Worm (Caenorhabditis elegans): ENCODE results near the gene gei-15.

The gei-15 gene

ce11 chrX:6808239-6808638 lies 14.8 kb downstream of the gei-15 start (continued):
- TF ChIP-seq alr-1 (tag; optimal IDR thresholded peaks at IDR 0.05; ENCODE audit: borderline replicate concordance) = no peak
- no peak for TF ChIP-seq fkh-8 (tag; optimal IDR thresholded peaks at IDR 0.05)
- TF ChIP-seq isw-1 (GFP tag; IDR thresholded peaks at IDR 0.05) = no peak
- TF ChIP-seq pax-3 (tag; optimal IDR thresholded peaks at IDR 0.05) = no peak
- TF ChIP-seq blmp-1 (tag; optimal IDR thresholded peaks at IDR 0.05) = peak; percentile 93
- no peak for TF ChIP-seq nhr-47 (tag; optimal IDR thresholded peaks at IDR 0.05)
- no peak for TF ChIP-seq fkh-4 (tag; optimal IDR thresholded peaks at IDR 0.05; ENCODE audit: borderline replicate concordance)
- TF ChIP-seq ztf-11 (tag; optimal IDR thresholded peaks at IDR 0.05) = no peak
- no peak for TF ChIP-seq zip-4 (GFP tag; optimal IDR thresholded peaks at IDR 0.05)
- TF ChIP-seq nhr-28 (tag; optimal IDR thresholded peaks at IDR 0.05) = no peak
- no peak for TF ChIP-seq unc-30 (tag; optimal IDR thresholded peaks at IDR 0.05)
- no peak for TF ChIP-seq ceh-88 (GFP tag; IDR thresholded peaks at IDR 0.05)
- TF ChIP-seq sptf-1 (tag; optimal IDR thresholded peaks at IDR 0.05) = no peak
- TF ChIP-seq dsc-1 (tag; optimal IDR thresholded peaks at IDR 0.05) = no peak
- TF ChIP-seq C34B4.2 (tag; optimal IDR thresholded peaks at IDR 0.05) = no peak
- no peak for TF ChIP-seq mdl-1 (tag; optimal IDR thresholded peaks at IDR 0.05)
- no peak for TF ChIP-seq hpl-2 (GFP tag; optimal IDR thresholded peaks at IDR 0.05)
- TF ChIP-seq ces-1 (GFP tag; optimal IDR thresholded peaks at IDR 0.05) = no peak
- TF ChIP-seq nhr-84 (tag; optimal IDR thresholded peaks at IDR 0.05) = no peak
- TF ChIP-seq hlh-17 (GFP tag; optimal IDR thresholded peaks at IDR 0.05; ENCODE audit: borderline replicate concordance) = no peak
- TF ChIP-seq sox-4 (tag; optimal IDR thresholded peaks at IDR 0.05) = no peak
- TF ChIP-seq pqm-1 (tag; optimal IDR thresholded peaks at IDR 0.05) = no peak
- no peak for TF ChIP-seq unc-62 (GFP tag; optimal IDR thresholded peaks at IDR 0.05)
- TF ChIP-seq elt-3 (tag; optimal IDR thresholded peaks at IDR 0.05) = no peak
- TF ChIP-seq lin-15B (tag; optimal IDR thresholded peaks at IDR 0.05) = no peak
- TF ChIP-seq snu-23 (GFP tag; optimal IDR thresholded peaks at IDR 0.05) = no peak
- TF ChIP-seq ceh-90 (tag; optimal IDR thresholded peaks at IDR 0.05) = no peak
- TF ChIP-seq efl-3 (GFP tag; optimal IDR thresholded peaks at IDR 0.05) = no peak
- peak; percentile 66 for TF ChIP-seq rnt-1 (tag; optimal IDR thresholded peaks at IDR 0.05)
- TF ChIP-seq nhr-76 (tag; optimal IDR thresholded peaks at IDR 0.05) = peak; percentile 8
- TF ChIP-seq tlp-1 (tag; optimal IDR thresholded peaks at IDR 0.05) = no peak
- TF ChIP-seq C04F5.9 (tag; optimal IDR thresholded peaks at IDR 0.05) = no peak
- no peak for TF ChIP-seq nhr-71 (tag; optimal IDR thresholded peaks at IDR 0.05)
- TF ChIP-seq lin-14 (GFP tag; optimal IDR thresholded peaks at IDR 0.05) = peak; percentile 63
- no peak for TF ChIP-seq fkh-10 (GFP tag; optimal IDR thresholded peaks at IDR 0.05)
- TF ChIP-seq nhr-77 (tag; optimal IDR thresholded peaks at IDR 0.05) = no peak
- no peak for TF ChIP-seq sup-37 (GFP tag; optimal IDR thresholded peaks at IDR 0.05)
- no peak for TF ChIP-seq lin-13 (GFP tag; optimal IDR thresholded peaks at IDR 0.05)
- TF ChIP-seq vab-15 (tag; optimal IDR thresholded peaks at IDR 0.05) = no peak
- TF ChIP-seq lin-35 (GFP tag; optimal IDR thresholded peaks at IDR 0.05) = no peak
- TF ChIP-seq hlh-4 (tag; optimal IDR thresholded peaks at IDR 0.05) = no peak
- TF ChIP-seq snpc-4 (tag; optimal IDR thresholded peaks at IDR 0.05) = no peak
- TF ChIP-seq nhr-90 (tag; optimal IDR thresholded peaks at IDR 0.05; ENCODE audit: poor library complexity) = no peak

DNA sequence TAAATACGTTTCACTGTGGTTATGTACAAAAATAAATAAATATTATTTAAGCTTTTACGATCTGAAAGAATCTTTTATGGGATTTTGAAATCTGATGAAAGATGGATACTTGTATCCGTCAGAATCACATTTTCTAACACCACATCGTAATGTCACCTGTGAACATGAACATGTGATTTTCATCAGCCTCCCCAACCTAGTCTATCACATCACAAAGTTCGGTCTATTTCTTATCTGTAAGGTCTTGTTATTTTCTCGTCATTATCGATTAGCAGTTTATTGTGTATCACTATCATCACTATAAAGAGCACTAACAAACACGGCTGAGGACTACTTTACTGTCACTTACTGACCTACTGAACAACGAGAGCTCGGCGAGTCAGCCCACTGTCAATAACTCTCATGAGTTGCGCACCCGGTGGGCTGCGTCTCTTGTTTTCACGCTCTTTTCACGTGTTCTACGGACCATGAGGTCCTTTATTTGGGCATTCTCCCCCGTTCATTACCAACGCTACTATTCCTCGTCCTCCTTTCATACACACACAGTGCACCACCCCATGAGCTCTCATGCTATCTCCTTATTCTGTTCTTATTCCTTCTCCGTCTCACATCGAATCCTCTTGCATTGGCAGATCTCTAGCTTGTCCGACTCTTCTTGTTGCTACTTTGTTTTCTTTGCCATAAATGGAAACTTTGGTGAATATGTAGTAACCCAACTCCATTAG lies 15.8 kb downstream of the gei-15 start:
- TF ChIP-seq fkh-8 (tag; optimal IDR thresholded peaks at IDR 0.05) (no peak), unc-130 (tag; optimal IDR thresholded peaks at IDR 0.05) (peak; percentile 77), C16A3.4 (tag; optimal IDR thresholded peaks at IDR 0.05) (peak; percentile 6), sup-37 (GFP tag; optimal IDR thresholded peaks at IDR 0.05) (no peak), C04F5.9 (tag; optimal IDR thresholded peaks at IDR 0.05) (no peak), mdl-1 (tag; optimal IDR thresholded peaks at IDR 0.05) (no peak), lir-3 (tag; optimal IDR thresholded peaks at IDR 0.05; ENCODE audit: poor library complexity) (no peak), isw-1 (GFP tag; IDR thresholded peaks at IDR 0.05) (no peak), pag-3 (tag; optimal IDR thresholded peaks at IDR 0.05; ENCODE audit: borderline replicate concordance, insufficient read depth) (no peak), irx-1 (tag; optimal IDR thresholded peaks at IDR 0.05) (peak; percentile 23), blmp-1 (tag; optimal IDR thresholded peaks at IDR 0.05) (peak; percentile 6), nhr-90 (tag; optimal IDR thresholded peaks at IDR 0.05; ENCODE audit: poor library complexity) (peak; percentile 29), lsy-2 (tag; optimal IDR thresholded peaks at IDR 0.05) (peak; percentile 9 to 20), fos-1 (tag; optimal IDR thresholded peaks at IDR 0.05) (no peak), rnt-1 (tag; optimal IDR thresholded peaks at IDR 0.05) (peak; percentile 18), elt-2 (tag; optimal IDR thresholded peaks at IDR 0.05) (peak; percentile 52), nhr-20 (tag; optimal IDR thresholded peaks at IDR 0.05) (peak; percentile 70)
